Fruit fly (Drosophila melanogaster) Kc167 (cell line): Measurements from ENCODE around the gene CG7006.

Source experiments
- Sin3A ChIP-seq: fragments of >200 bp; optimal IDR thresholded peaks from 2 replicates; lab custom pipeline; 2018; ENCODE audit warnings: missing external identifiers
- h ChIP-seq: fragments of >200 bp; optimal IDR thresholded peaks from 3 replicates; lab custom pipeline; 2018; ENCODE audit warnings: missing external identifiers
- psq ChIP-seq: fragments of >200 bp; optimal IDR thresholded peaks from 2 replicates; lab custom pipeline; 2017; ENCODE audit warnings: missing external identifiers
- ttk ChIP-seq: sonication (Bioruptor generic); optimal IDR thresholded peaks from 2 replicates; lab custom pipeline; 2017; ENCODE audit warnings: missing external identifiers

DNA sequence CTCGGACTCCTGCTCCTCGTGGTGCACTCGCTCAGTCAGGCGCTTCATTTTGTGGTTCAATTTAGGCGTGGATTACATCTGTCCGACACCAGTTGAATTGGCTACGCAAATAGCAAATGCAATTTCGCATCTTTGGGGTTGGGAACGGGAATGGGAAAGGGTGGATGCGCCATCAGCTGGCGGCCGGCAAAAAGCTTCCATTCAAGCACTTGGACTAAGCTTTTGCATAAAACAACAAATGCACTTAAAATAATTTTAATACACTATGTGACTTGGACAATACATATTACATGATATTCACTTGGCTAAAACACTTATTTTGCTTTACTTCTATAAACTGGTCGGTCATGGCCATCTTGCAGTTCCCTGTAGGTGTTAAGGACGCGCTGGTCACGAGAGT lies 5.7 kb downstream of the CG7006 start, which contains the start of gene HDAC11:
- TF ChIP-seq psq, result no peak
- no peak for TF ChIP-seq ttk
- no peak for TF ChIP-seq h (lab: Kevin White, UChicago)
- no peak for TF ChIP-seq Sin3A (lab: Kevin White, UChicago)
